Worm (Caenorhabditis elegans) whole organism, L3 larva: Measurements from ENCODE around the gene C02E7.6.

Source experiments
- R02D3.7 ChIP-seq: fragments of 150-350 bp; optimal IDR thresholded peaks from 2 replicates; lab custom pipeline; 2014; ENCODE audit warnings: missing biosample characterization, missing genetic modification characterization
- ZK546.5 ChIP-seq: sonication (generic microtip); optimal IDR thresholded peaks from 2 replicates; lab custom pipeline; 2017; ENCODE audit warnings: missing biosample characterization, missing genetic modification characterization
- aly-2 ChIP-seq: fragments of 150-350 bp; optimal IDR thresholded peaks from 2 replicates; lab custom pipeline; 2014; ENCODE audit warnings: missing biosample characterization, missing genetic modification characterization
- ama-1 ChIP-seq: fragments of 150-350 bp; optimal IDR thresholded peaks from 2 replicates; lab custom pipeline; 2018
- ceh-16 ChIP-seq: sonication (generic microtip); optimal IDR thresholded peaks from 2 replicates; lab custom pipeline; 2017; ENCODE audit warnings: missing biosample characterization, missing genetic modification characterization
- ceh-28 ChIP-seq: fragments of 150-350 bp; optimal IDR thresholded peaks from 2 replicates; lab custom pipeline; 2014; ENCODE audit warnings: missing biosample characterization, missing genetic modification reagents, missing genetic modification characterization
- ceh-82 ChIP-seq: fragments of 150-350 bp; optimal IDR thresholded peaks from 2 replicates; lab custom pipeline; 2014; ENCODE audit warnings: missing biosample characterization, missing genetic modification characterization
- ceh-9 ChIP-seq: sonication (generic microtip); optimal IDR thresholded peaks from 2 replicates; lab custom pipeline; 2018; ENCODE audit warnings: missing biosample characterization, missing genetic modification characterization
- daf-12 ChIP-seq: fragments of 150-350 bp; optimal IDR thresholded peaks from 2 replicates; lab custom pipeline; 2014; ENCODE audit warnings: missing biosample characterization, missing genetic modification reagents, missing genetic modification characterization
- egl-27 ChIP-seq: sonication (generic microtip); optimal IDR thresholded peaks from 4 replicates; lab custom pipeline; 2017; ENCODE audit warnings: missing biosample characterization, missing genetic modification reagents, missing genetic modification characterization
- elt-1 ChIP-seq: fragments of 150-350 bp; optimal IDR thresholded peaks from 2 replicates; lab custom pipeline; 2014; ENCODE audit warnings: missing biosample characterization, missing genetic modification characterization
- elt-2 ChIP-seq: sonication (generic microtip); optimal IDR thresholded peaks from 2 replicates; lab custom pipeline; 2016; ENCODE audit warnings: missing genetic modification reagents, mild to moderate bottlenecking, missing genetic modification characterization, missing compliant biosample characterization
- elt-3 ChIP-seq, 3 experiments: fragments of 150-350 bp in 1 of 3; sonication (generic microtip) in 2 of 3; optimal IDR thresholded peaks; 2 replicates in 2 of 3; 4 replicates in 1 of 3; lab custom pipeline; 2014 to 2017; ENCODE audit warnings: missing biosample characterization in 3 of 3, missing genetic modification characterization in 3 of 3
- eor-1 ChIP-seq, 2 experiments: fragments of 150-350 bp; optimal IDR thresholded peaks; 2 replicates each; lab custom pipeline; 2014 to 2018; ENCODE audit warnings: missing biosample characterization in 2 of 2, missing genetic modification characterization in 2 of 2
- fos-1 ChIP-seq: fragments of 150-350 bp; optimal IDR thresholded peaks from 2 replicates; lab custom pipeline; 2014; ENCODE audit warnings: missing biosample characterization, missing genetic modification characterization
- hmg-11 ChIP-seq: sonication (generic microtip); optimal IDR thresholded peaks from 2 replicates; lab custom pipeline; 2016; ENCODE audit warnings: missing genetic modification characterization, missing compliant biosample characterization
- jun-1 ChIP-seq: fragments of 150-350 bp; optimal IDR thresholded peaks from 2 replicates; lab custom pipeline; 2014; ENCODE audit warnings: missing biosample characterization, missing genetic modification reagents, missing genetic modification characterization
- lin-15B ChIP-seq: fragments of 150-350 bp; optimal IDR thresholded peaks from 2 replicates; lab custom pipeline; 2014; ENCODE audit warnings: missing biosample characterization, missing genetic modification characterization
- mdl-1 ChIP-seq: fragments of 150-350 bp; optimal IDR thresholded peaks from 2 replicates; lab custom pipeline; 2014; ENCODE audit warnings: missing biosample characterization, missing genetic modification characterization
- mml-1 ChIP-seq: fragments of 150-350 bp; sonication (generic microtip); optimal IDR thresholded peaks from 3 replicates; lab custom pipeline; 2014; ENCODE audit warnings: missing biosample characterization, missing genetic modification characterization
- nfya-1 ChIP-seq: sonication (generic microtip); optimal IDR thresholded peaks from 2 replicates; lab custom pipeline; 2017; ENCODE audit warnings: missing genetic modification characterization, mild to moderate bottlenecking, missing compliant biosample characterization, antibody characterized with exemption, moderate library complexity; ENCODE audit not compliant: insufficient read depth
- nhr-11 ChIP-seq: fragments of 150-350 bp; optimal IDR thresholded peaks from 2 replicates; lab custom pipeline; 2014; ENCODE audit warnings: missing biosample characterization, missing genetic modification characterization
- nhr-12 ChIP-seq: fragments of 150-350 bp; optimal IDR thresholded peaks from 2 replicates; lab custom pipeline; 2014; ENCODE audit warnings: missing biosample characterization, missing genetic modification characterization
- nhr-23 ChIP-seq: fragments of 150-350 bp; optimal IDR thresholded peaks from 2 replicates; lab custom pipeline; 2014; ENCODE audit warnings: missing biosample characterization, missing genetic modification reagents, missing genetic modification characterization
- nhr-237 ChIP-seq: fragments of 150-350 bp; optimal IDR thresholded peaks from 2 replicates; lab custom pipeline; 2014; ENCODE audit warnings: missing biosample characterization, missing genetic modification characterization
- nhr-25 ChIP-seq: sonication (generic microtip); optimal IDR thresholded peaks from 2 replicates; lab custom pipeline; 2017; ENCODE audit warnings: missing biosample characterization, missing genetic modification characterization
- nhr-28 ChIP-seq: fragments of 150-350 bp; optimal IDR thresholded peaks from 2 replicates; lab custom pipeline; 2014; ENCODE audit warnings: missing biosample characterization, missing genetic modification characterization
- nhr-43 ChIP-seq: sonication (generic microtip); optimal IDR thresholded peaks from 2 replicates; lab custom pipeline; 2016; ENCODE audit warnings: mild to moderate bottlenecking, missing genetic modification characterization, missing compliant biosample characterization; ENCODE audit not compliant: poor library complexity, severe bottlenecking
- nhr-67 ChIP-seq: fragments of 150-350 bp; optimal IDR thresholded peaks from 2 replicates; lab custom pipeline; 2014; ENCODE audit warnings: missing biosample characterization, missing genetic modification characterization
- nhr-76 ChIP-seq: fragments of 150-350 bp; sonication (generic microtip); optimal IDR thresholded peaks from 5 replicates; lab custom pipeline; 2014; ENCODE audit warnings: missing biosample characterization, missing genetic modification characterization
- nhr-77 ChIP-seq: fragments of 150-350 bp; optimal IDR thresholded peaks from 2 replicates; lab custom pipeline; 2014; ENCODE audit warnings: missing biosample characterization, missing genetic modification characterization
- pha-4 ChIP-seq: fragments of 150-350 bp; optimal IDR thresholded peaks from 2 replicates; lab custom pipeline; 2014; ENCODE audit warnings: missing biosample characterization, missing genetic modification reagents, missing genetic modification characterization
- pqm-1 ChIP-seq: fragments of 150-350 bp; optimal IDR thresholded peaks from 2 replicates; lab custom pipeline; 2017; ENCODE audit warnings: missing biosample characterization, missing genetic modification characterization, inconsistent platforms
- sea-2 ChIP-seq: fragments of 150-350 bp; sonication (generic microtip); optimal IDR thresholded peaks from 4 replicates; lab custom pipeline; 2014; ENCODE audit warnings: missing biosample characterization, missing genetic modification reagents, missing genetic modification characterization
- skn-1 ChIP-seq: fragments of 150-350 bp; optimal IDR thresholded peaks from 2 replicates; lab custom pipeline; 2014; ENCODE audit warnings: missing biosample characterization, missing genetic modification characterization
- tbx-2 ChIP-seq: sonication (generic microtip); optimal IDR thresholded peaks from 2 replicates; lab custom pipeline; 2016; ENCODE audit warnings: mild to moderate bottlenecking, missing genetic modification characterization, missing compliant biosample characterization
- unc-39 ChIP-seq: sonication (generic microtip); optimal IDR thresholded peaks from 4 replicates; lab custom pipeline; 2017; ENCODE audit warnings: missing biosample characterization, missing genetic modification characterization
- unc-62 ChIP-seq: fragments of 150-350 bp; sonication (generic microtip); optimal IDR thresholded peaks from 4 replicates; lab custom pipeline; 2014; ENCODE audit warnings: missing biosample characterization, missing genetic modification reagents, missing genetic modification characterization
- zag-1 ChIP-seq: fragments of 150-350 bp; optimal IDR thresholded peaks from 2 replicates; lab custom pipeline; 2014; ENCODE audit warnings: missing biosample characterization, missing genetic modification characterization
- ztf-11 ChIP-seq: fragments of 150-350 bp; optimal IDR thresholded peaks from 2 replicates; lab custom pipeline; 2014; ENCODE audit warnings: missing biosample characterization, missing genetic modification characterization

C02E7.6 gene

DNA sequence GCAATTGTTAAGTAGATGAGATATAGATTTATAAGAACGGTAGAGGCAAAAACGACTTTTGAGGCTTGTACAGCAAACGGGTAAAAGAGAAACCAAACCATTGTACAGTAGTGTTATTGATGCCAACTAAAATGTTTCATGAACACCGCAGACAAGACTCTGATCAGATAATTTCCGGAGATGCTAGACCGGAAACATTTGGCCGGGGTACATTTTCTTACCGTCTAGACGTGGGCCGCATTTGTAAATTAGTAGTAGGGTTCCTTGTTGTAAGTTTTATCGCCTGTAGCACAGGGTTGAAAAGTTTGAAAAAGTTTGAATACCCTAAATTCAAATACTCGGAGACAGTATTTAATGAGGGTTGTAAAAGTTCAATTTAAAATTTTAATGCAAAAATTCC, 37.6 kb upstream of the C02E7.6 start, which contains the start of gene str-32:
Gene str-32 (minus strand): TSS at position 101 of the 400 bp plus-strand sequence.
- no peak for TF ChIP-seq mdl-1
- TF ChIP-seq nhr-12 (tag; lab: Kevin White, UChicago), result no peak
- TF ChIP-seq nhr-11 (tag; lab: Kevin White, UChicago), result no peak
- TF ChIP-seq elt-1 (tag; lab: Kevin White, UChicago), result no peak
- no peak for TF ChIP-seq hmg-11 (tag; lab: Kevin White, UChicago)
- no peak for TF ChIP-seq pha-4 (tag; lab: Kevin White, UChicago)
- TF ChIP-seq ama-1, result no peak
- no peak for TF ChIP-seq ztf-11 (tag; lab: Kevin White, UChicago)
- TF ChIP-seq unc-62, result no peak
- no peak for TF ChIP-seq nfya-1 (tag; lab: Kevin White, UChicago)
- no peak for TF ChIP-seq elt-3 (tag; optimal IDR thresholded peaks at IDR 0.05; lab: Kevin White, UChicago)
- no peak for TF ChIP-seq nhr-28 (tag; lab: Kevin White, UChicago)
- no peak for TF ChIP-seq unc-39 (tag; lab: Kevin White, UChicago)
- no peak for TF ChIP-seq fos-1
- no peak for TF ChIP-seq nhr-67 (tag; lab: Kevin White, UChicago)
- TF ChIP-seq nhr-76 (tag; lab: Kevin White, UChicago), result no peak
- no peak for TF ChIP-seq mml-1 (tag; lab: Kevin White, UChicago)

DNA sequence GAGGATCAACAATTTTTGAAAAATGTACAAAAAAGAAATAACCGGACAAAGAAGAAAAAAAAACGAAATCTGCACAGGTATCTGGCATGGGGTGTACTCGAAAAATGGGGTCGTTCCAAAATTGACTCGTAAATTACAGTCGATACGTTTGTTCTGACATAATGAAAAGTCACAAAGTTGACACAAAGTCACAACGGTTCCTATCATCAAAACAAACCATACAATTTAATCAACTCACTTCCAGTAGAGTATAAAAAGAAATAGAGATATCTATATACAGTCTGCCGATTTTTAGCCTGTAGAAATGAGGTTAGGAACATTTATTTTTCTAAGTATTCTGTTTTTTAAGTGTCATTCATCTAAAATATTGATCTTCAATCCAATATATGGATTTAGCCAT, 34.5 kb upstream of the C02E7.6 start, which contains the start of gene T19H12.12:
Gene T19H12.12 (plus strand): TSS at position 301 of the 400 bp plus-strand sequence.
- TF ChIP-seq egl-27 (tag; lab: Kevin White, UChicago) (no peak), ztf-11 (tag; lab: Kevin White, UChicago) (no peak), mml-1 (tag; lab: Kevin White, UChicago) (no peak), nhr-12 (tag; lab: Kevin White, UChicago) (no peak), pha-4 (tag; lab: Kevin White, UChicago) (no peak), ceh-28 (tag; lab: Kevin White, UChicago) (no peak), nhr-237 (no peak), nfya-1 (tag; lab: Kevin White, UChicago) (no peak), elt-1 (tag; lab: Kevin White, UChicago) (no peak), hmg-11 (tag; lab: Kevin White, UChicago) (no peak), lin-15B (no peak), nhr-77 (no peak), ZK546.5 (no peak), R02D3.7 (no peak), zag-1 (no peak), aly-2 (tag; lab: Kevin White, UChicago) (no peak), unc-39 (tag; lab: Kevin White, UChicago) (no peak)

DNA sequence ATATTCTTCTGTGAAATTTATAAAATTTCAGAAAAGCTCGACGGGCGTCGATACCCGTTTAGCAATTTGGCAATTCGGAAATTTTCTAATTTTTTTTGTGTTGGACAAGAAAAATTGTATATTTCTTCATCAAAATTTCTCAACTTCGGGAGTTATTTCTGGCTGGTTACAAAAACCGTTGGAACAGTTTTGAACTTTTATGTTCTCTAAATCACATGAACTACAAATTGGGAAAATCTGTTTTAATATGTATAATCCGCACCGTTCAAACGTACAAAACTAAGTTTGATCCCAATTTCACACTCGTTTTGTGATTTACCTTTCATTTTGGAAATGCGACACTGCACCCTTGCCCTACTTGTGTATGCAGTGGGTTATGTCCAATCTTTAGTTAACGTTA, 33.6 kb upstream of the C02E7.6 start, which contains the start of gene T19H12.3:
Gene T19H12.3 (plus strand): TSS at position 301 of the 400 bp plus-strand sequence.
- no peak for TF ChIP-seq ceh-16 (tag; lab: Kevin White, UChicago)
- no peak for TF ChIP-seq tbx-2 (tag; lab: Kevin White, UChicago)
- no peak for TF ChIP-seq nhr-67 (tag; lab: Kevin White, UChicago)
- no peak for TF ChIP-seq nhr-25
- no peak for TF ChIP-seq unc-39 (tag; lab: Kevin White, UChicago)
- TF ChIP-seq nfya-1 (tag; lab: Kevin White, UChicago), result no peak
- TF ChIP-seq sea-2, result no peak
- no peak for TF ChIP-seq nhr-76 (tag; lab: Kevin White, UChicago)
- no peak for TF ChIP-seq lin-15B
- no peak for TF ChIP-seq elt-3 (tag; optimal IDR thresholded peaks at IDR 0.05; lab: Kevin White, UChicago)
- no peak for TF ChIP-seq elt-2 (tag; lab: Kevin White, UChicago)
- no peak for TF ChIP-seq skn-1
- no peak for TF ChIP-seq nhr-11 (tag; lab: Kevin White, UChicago)
- TF ChIP-seq nhr-237, result no peak

DNA sequence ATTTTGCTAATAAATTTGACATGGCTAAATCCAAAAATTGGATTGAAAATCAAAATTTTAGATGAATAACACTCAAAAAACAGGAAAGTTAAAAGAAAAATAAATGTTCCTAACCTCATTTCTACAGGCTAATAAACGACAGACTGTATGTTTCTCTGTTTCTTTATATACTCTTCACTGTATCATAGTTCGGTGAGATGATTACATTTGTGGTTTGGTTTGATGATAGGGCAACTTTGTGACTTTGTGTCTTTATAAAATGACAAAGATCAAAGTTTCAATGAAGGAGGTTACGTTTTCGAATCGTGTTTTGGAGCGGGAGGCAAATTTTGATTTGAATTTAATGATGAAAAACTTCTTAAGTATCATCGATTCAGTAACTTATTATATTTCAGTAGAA, 29.5 kb upstream of the C02E7.6 start, which contains the start of gene ugt-12:
Gene ugt-12 (minus strand): TSS at position 153 of the 400 bp plus-strand sequence.
- peak; percentile 43 for TF ChIP-seq pqm-1 (tag; lab: Kevin White, UChicago)
- no peak for TF ChIP-seq eor-1 (tag; optimal IDR thresholded peaks at IDR 0.05; lab: Kevin White, UChicago)
- TF ChIP-seq ceh-9 (tag; lab: Kevin White, UChicago), result no peak
- no peak for TF ChIP-seq elt-3 (tag; optimal IDR thresholded peaks at IDR 0.05; lab: Kevin White, UChicago)
- TF ChIP-seq pha-4 (tag; lab: Kevin White, UChicago), result peak; percentile 39
- no peak for TF ChIP-seq skn-1
- no peak for TF ChIP-seq fos-1
- no peak for TF ChIP-seq jun-1 (tag; lab: Kevin White, UChicago)
- TF ChIP-seq nhr-43 (tag; lab: Kevin White, UChicago), result no peak
- no peak for TF ChIP-seq mdl-1
- no peak for TF ChIP-seq daf-12 (tag; lab: Kevin White, UChicago)
- TF ChIP-seq ama-1, result no peak
- no peak for TF ChIP-seq unc-39 (tag; lab: Kevin White, UChicago)
- no peak for TF ChIP-seq ceh-82 (tag; lab: Kevin White, UChicago)
- TF ChIP-seq elt-2 (tag; lab: Kevin White, UChicago), result peak; percentile 71
- TF ChIP-seq nhr-23, result peak; percentile 35
- no peak for TF ChIP-seq ztf-11 (tag; lab: Kevin White, UChicago)
